Worm (Caenorhabditis elegans) whole organism, late embryonic: ENCODE results near the gene droe-8.
"Not testable (repeated sequence)": the region's sequence is repeated elsewhere in the genome, so short reads cannot be mapped to it uniquely, and the experiment has no call there.

Experiments used
- K02D7.2 ChIP-seq: sonication (generic microtip); optimal IDR thresholded peaks from 2 replicates; lab custom pipeline; 2017; ENCODE audit warnings: mild to moderate bottlenecking, missing genetic modification characterization, missing compliant biosample characterization
- K09A11.1 ChIP-seq: sonication (generic microtip); optimal IDR thresholded peaks from 2 replicates; lab custom pipeline; 2017; ENCODE audit warnings: antibody characterized with exemption, mild to moderate bottlenecking, missing genetic modification characterization, missing compliant biosample characterization; ENCODE audit not compliant: insufficient read depth
- ahr-1 ChIP-seq: sonication (generic microtip); optimal IDR thresholded peaks from 2 replicates; lab custom pipeline; 2016; ENCODE audit warnings: missing genetic modification characterization, missing compliant biosample characterization
- ceh-18 ChIP-seq: sonication (generic microtip); optimal IDR thresholded peaks from 2 replicates; lab custom pipeline; 2016; ENCODE audit warnings: missing genetic modification characterization, missing compliant biosample characterization
- ceh-24 ChIP-seq: sonication (generic microtip); optimal IDR thresholded peaks from 2 replicates; lab custom pipeline; 2016; ENCODE audit warnings: mild to moderate bottlenecking, missing genetic modification characterization, missing compliant biosample characterization
- ceh-30 ChIP-seq: fragments of 150-350 bp; optimal IDR thresholded peaks from 2 replicates; lab custom pipeline; 2014; ENCODE audit warnings: missing biosample characterization, missing genetic modification characterization
- ceh-45 ChIP-seq: fragments of 200-800 bp; sonication (Bioruptor generic); IDR thresholded peaks from 2 replicates; pipeline ENCODE4 v1.3.6; 2022; ENCODE audit warnings: missing genetic modification reagents, missing genetic modification characterization, missing compliant biosample characterization
- ceh-48 ChIP-seq: sonication (generic microtip); optimal IDR thresholded peaks from 2 replicates; lab custom pipeline; 2016; ENCODE audit warnings: missing genetic modification characterization, inconsistent platforms, missing compliant biosample characterization
- ceh-9 ChIP-seq: sonication (generic microtip); optimal IDR thresholded peaks from 2 replicates; lab custom pipeline; 2016; ENCODE audit warnings: mild to moderate bottlenecking, missing genetic modification characterization, inconsistent platforms, missing compliant biosample characterization
- dmd-4 ChIP-seq: sonication (generic microtip); optimal IDR thresholded peaks from 2 replicates; lab custom pipeline; 2016; ENCODE audit warnings: borderline replicate concordance, missing genetic modification characterization, missing compliant biosample characterization
- elt-2 ChIP-seq: sonication (generic microtip); optimal IDR thresholded peaks from 2 replicates; lab custom pipeline; 2016; ENCODE audit warnings: missing genetic modification reagents, missing genetic modification characterization, missing compliant biosample characterization
- elt-4 ChIP-seq: sonication (generic microtip); optimal IDR thresholded peaks from 2 replicates; lab custom pipeline; 2016; ENCODE audit warnings: missing genetic modification characterization, missing compliant biosample characterization
- eyg-1 ChIP-seq: sonication (generic microtip); optimal IDR thresholded peaks from 2 replicates; lab custom pipeline; 2016; ENCODE audit warnings: missing genotype, missing genetic modification characterization, missing compliant biosample characterization
- fax-1 ChIP-seq: sonication (generic microtip); optimal IDR thresholded peaks from 2 replicates; lab custom pipeline; 2016; ENCODE audit warnings: missing genotype, missing genetic modification characterization, missing compliant biosample characterization
- fkh-6 ChIP-seq: sonication (generic microtip); optimal IDR thresholded peaks from 2 replicates; lab custom pipeline; 2016; ENCODE audit warnings: missing genetic modification characterization, missing compliant biosample characterization
- hlh-13 ChIP-seq: fragments of 200-800 bp; sonication (Bioruptor generic); optimal IDR thresholded peaks from 2 replicates; lab custom pipeline; 2018; ENCODE audit warnings: mild to moderate bottlenecking, missing genetic modification characterization, missing compliant biosample characterization
- hlh-30 ChIP-seq: sonication (generic microtip); optimal IDR thresholded peaks from 2 replicates; lab custom pipeline; 2017; ENCODE audit warnings: antibody characterized with exemption, missing genetic modification characterization, missing compliant biosample characterization; ENCODE audit not compliant: insufficient read depth
- madf-2 ChIP-seq: sonication (generic microtip); optimal IDR thresholded peaks from 2 replicates; lab custom pipeline; 2017; ENCODE audit warnings: missing genetic modification characterization, missing compliant biosample characterization
- nhr-11 ChIP-seq: fragments of 150-350 bp; optimal IDR thresholded peaks from 2 replicates; lab custom pipeline; 2014; ENCODE audit warnings: missing biosample characterization, missing genetic modification characterization
- odd-2 ChIP-seq: sonication (generic microtip); optimal IDR thresholded peaks from 2 replicates; lab custom pipeline; 2017; ENCODE audit warnings: antibody characterized with exemption, mild to moderate bottlenecking, missing genetic modification characterization, missing compliant biosample characterization
- pag-3 ChIP-seq: sonication (generic microtip); optimal IDR thresholded peaks from 2 replicates; lab custom pipeline; 2016; ENCODE audit warnings: missing compliant biosample characterization, missing genetic modification characterization, borderline replicate concordance
- pat-9 ChIP-seq: fragments of 200-800 bp; sonication (Bioruptor generic); optimal IDR thresholded peaks from 2 replicates; lab custom pipeline; 2018; ENCODE audit warnings: mild to moderate bottlenecking, missing genetic modification characterization, moderate library complexity, missing compliant biosample characterization
- pax-1 ChIP-seq: fragments of 150-350 bp; optimal IDR thresholded peaks from 2 replicates; lab custom pipeline; 2014; ENCODE audit warnings: missing biosample characterization, missing genetic modification characterization
- pha-2 ChIP-seq: sonication (generic microtip); optimal IDR thresholded peaks from 2 replicates; lab custom pipeline; 2017; ENCODE audit warnings: mild to moderate bottlenecking, missing genetic modification characterization, missing compliant biosample characterization
- pha-4 ChIP-seq: fragments of 150-350 bp; optimal IDR thresholded peaks from 2 replicates; lab custom pipeline; 2018; ENCODE audit warnings: missing biosample characterization, missing genetic modification reagents, missing genetic modification characterization
- pqm-1 ChIP-seq: sonication (generic microtip); optimal IDR thresholded peaks from 2 replicates; lab custom pipeline; 2016; ENCODE audit warnings: missing genetic modification characterization, missing compliant biosample characterization
- pros-1 ChIP-seq: fragments of 150-350 bp; optimal IDR thresholded peaks from 2 replicates; lab custom pipeline; 2014; ENCODE audit warnings: missing biosample characterization, missing genetic modification reagents, missing genetic modification characterization
- rnt-1 ChIP-seq: sonication (generic microtip); optimal IDR thresholded peaks from 2 replicates; lab custom pipeline; 2016; ENCODE audit warnings: missing genetic modification characterization, missing compliant biosample characterization
- sox-2 ChIP-seq: fragments of 200-800 bp; sonication (Bioruptor generic); IDR thresholded peaks from 2 replicates; pipeline ENCODE4 v1.3.6; 2022; ENCODE audit warnings: missing genetic modification reagents, missing genetic modification characterization, missing compliant biosample characterization
- tbx-2 ChIP-seq: sonication (generic microtip); optimal IDR thresholded peaks from 2 replicates; lab custom pipeline; 2016; ENCODE audit warnings: missing genetic modification characterization, missing compliant biosample characterization
- tbx-7 ChIP-seq: sonication (generic microtip); optimal IDR thresholded peaks from 2 replicates; lab custom pipeline; 2016; ENCODE audit warnings: missing genotype, missing genetic modification characterization, missing compliant biosample characterization
- ttx-3 ChIP-seq: sonication (generic microtip); optimal IDR thresholded peaks from 2 replicates; lab custom pipeline; 2016; ENCODE audit warnings: missing genetic modification reagents, missing genetic modification characterization, missing compliant biosample characterization
- unc-3 ChIP-seq, 2 experiments: fragments of 200-800 bp in 1 of 2; sonication (Bioruptor generic) in 1 of 2; sonication (generic microtip) in 1 of 2; conservative IDR thresholded peaks in 1 of 2; optimal IDR thresholded peaks in 1 of 2; 2 replicates each; pipeline versions ENCODE4 v1.3.6 to Lab custom; 2016 to 2022; ENCODE audit warnings: missing compliant biosample characterization in 2 of 2, missing genetic modification characterization in 2 of 2, missing genetic modification reagents in 1 of 2
- unc-42 ChIP-seq: sonication (generic microtip); optimal IDR thresholded peaks from 2 replicates; lab custom pipeline; 2016; ENCODE audit warnings: missing genotype, missing genetic modification characterization, missing compliant biosample characterization
- unc-86 ChIP-seq: sonication (generic microtip); optimal IDR thresholded peaks from 2 replicates; lab custom pipeline; 2016; ENCODE audit warnings: missing genetic modification characterization, missing compliant biosample characterization

The droe-8 gene

ce11 chrV:8718399-8718798 is 7.9 kb upstream of the droe-8 start:
- TF ChIP-seq ceh-30 (tag; lab: Kevin White, UChicago) (no peak), pqm-1 (no peak), hlh-30 (tag; lab: Kevin White, UChicago) (no peak), rnt-1 (tag; lab: Kevin White, UChicago) (no peak), tbx-2 (tag; lab: Kevin White, UChicago) (no peak), elt-2 (no peak), madf-2 (tag; lab: Kevin White, UChicago) (no peak), ceh-45 (GFP tag; lab: Robert Waterston, UW) (no peak), unc-42 (tag; lab: Kevin White, UChicago) (no peak)

- not testable (repeated sequence) for TF ChIP-seq nhr-11; elt-2; unc-86 (tag; lab: Kevin White, UChicago)
These were observed 4.2 kb upstream of the droe-8 start, which contains the start of gene ZC196.8 for ce11 chrV:8722160-8722559. ZC196.8 (minus strand) TSS chrV:8722260.

DNA sequence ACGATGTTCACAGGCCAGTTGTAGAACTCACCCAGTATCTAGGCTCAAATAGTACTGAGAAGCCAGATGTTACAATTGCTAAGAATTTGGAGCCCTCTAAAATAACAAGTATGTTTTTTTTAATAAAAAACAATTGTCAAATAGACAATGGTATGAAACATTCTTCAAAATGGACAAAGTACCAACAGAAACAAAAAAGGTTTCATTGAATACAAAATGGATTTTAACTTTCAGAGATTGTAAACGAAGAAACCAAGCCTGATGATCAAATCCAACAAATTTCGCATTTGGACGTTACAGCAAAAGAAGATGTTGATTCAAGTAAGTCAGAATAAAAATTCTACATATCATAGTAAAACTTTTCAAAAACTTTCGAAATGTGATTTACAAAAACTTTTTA is 749 bp downstream of the droe-8 start, which contains the start of gene ZC196.9:
Gene ZC196.9 (minus strand): TSS at position 101 of the 400 bp plus-strand sequence.
- TF ChIP-seq unc-3 (GFP tag; conservative IDR thresholded peaks at IDR 0.05; lab: Robert Waterston, UW) (no peak), unc-3 (tag; optimal IDR thresholded peaks at IDR 0.05; lab: Kevin White, UChicago) (no peak)

DNA sequence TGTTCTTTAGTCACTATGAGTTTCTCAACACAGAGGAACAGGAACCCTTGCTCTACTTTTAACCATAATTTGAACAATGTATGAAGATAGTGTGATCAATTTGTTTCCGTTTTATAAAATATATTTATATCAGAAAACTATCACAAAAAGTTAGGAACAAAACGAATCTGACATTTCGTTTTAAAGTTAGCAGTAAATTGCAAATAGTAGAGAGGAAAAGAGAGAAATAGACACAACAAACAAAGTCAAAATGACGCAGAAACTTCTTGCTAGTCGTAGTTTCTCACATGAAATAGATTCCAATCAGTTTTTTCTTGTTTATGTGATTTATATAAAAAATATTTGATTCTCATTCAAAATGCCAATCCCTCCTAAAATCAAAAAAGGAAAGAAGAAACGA is 2.8 kb downstream of the droe-8 start, which contains the start of gene ZC196.5:
Gene ZC196.5 (plus strand): TSS at position 301 of the 400 bp plus-strand sequence.
- TF ChIP-seq fkh-6 (tag; lab: Kevin White, UChicago) (no peak), K02D7.2 (tag; lab: Kevin White, UChicago) (no peak), pat-9 (tag; lab: Kevin White, UChicago) (no peak), pha-2 (tag; lab: Kevin White, UChicago) (no peak), tbx-2 (tag; lab: Kevin White, UChicago) (no peak), ahr-1 (tag; lab: Kevin White, UChicago) (no peak), odd-2 (tag; lab: Kevin White, UChicago) (no peak), dmd-4 (no peak)

- no peak for TF ChIP-seq pros-1 (tag; lab: Kevin White, UChicago)
- TF ChIP-seq hlh-30 (tag; lab: Kevin White, UChicago), result no peak
- no peak for TF ChIP-seq pat-9 (tag; lab: Kevin White, UChicago)
- no peak for TF ChIP-seq ceh-18 (tag; lab: Kevin White, UChicago)
- no peak for TF ChIP-seq hlh-13 (GFP tag; lab: Kevin White, UChicago)
- no peak for TF ChIP-seq odd-2 (tag; lab: Kevin White, UChicago)
- TF ChIP-seq sox-2 (GFP tag; lab: Robert Waterston, UW), result no peak
- no peak for TF ChIP-seq pha-4 (tag; lab: Kevin White, UChicago)
- TF ChIP-seq tbx-7, result no peak
- TF ChIP-seq ceh-24, result no peak
- TF ChIP-seq pqm-1, result no peak
- TF ChIP-seq, all 69 proteins: peak for 0
These were observed 4.7 kb downstream of the droe-8 start for ce11 chrV:8730991-8731390.

- TF ChIP-seq ttx-3 (tag; lab: Kevin White, UChicago) (no peak), pros-1 (tag; lab: Kevin White, UChicago) (no peak), fax-1 (tag; lab: Kevin White, UChicago) (no peak), fkh-6 (tag; lab: Kevin White, UChicago) (no peak), eyg-1 (tag; lab: Kevin White, UChicago) (no peak), ceh-9 (no peak), pag-3 (tag; lab: Kevin White, UChicago) (no peak), K09A11.1 (tag; lab: Kevin White, UChicago) (no peak), ceh-48 (tag; lab: Kevin White, UChicago) (no peak), pqm-1 (no peak), ceh-30 (tag; lab: Kevin White, UChicago) (no peak), pax-1 (tag; lab: Kevin White, UChicago) (no peak), elt-4 (tag; lab: Kevin White, UChicago) (no peak)
These were observed 6.6 kb downstream of the droe-8 start, which contains the start of gene ZC196.4 for ce11 chrV:8732934-8733333. ZC196.4 (plus strand) TSS chrV:8733106.
